Fruit fly (Drosophila melanogaster): ENCODE results near the gene CG9705.

The CG9705 gene

dm6 chr3L:16786728-16787127, 6.8 kb downstream of the CG9705 start, which contains the start of gene eIF3e (continued):
- TF ChIP-seq CG1024 (GFP tag; IDR thresholded peaks at IDR 0.05) (no peak), phol (tag; optimal IDR thresholded peaks at IDR 0.05) (peak; percentile 77), bcd (GFP tag; optimal IDR thresholded peaks at IDR 0.05) (no peak), Ptx1 (GFP tag; IDR thresholded peaks at IDR 0.05) (no peak), gro (GFP tag; optimal IDR thresholded peaks at IDR 0.05) (no peak), pnt (GFP tag; optimal IDR thresholded peaks at IDR 0.05) (no peak), onecut (GFP tag; IDR thresholded peaks at IDR 0.05) (no peak), chn (GFP tag; optimal IDR thresholded peaks at IDR 0.05) (no peak), NFAT (GFP tag; IDR thresholded peaks at IDR 0.05) (no peak), CG43689 (GFP tag; IDR thresholded peaks at IDR 0.05) (no peak), dpn (GFP tag; optimal IDR thresholded peaks at IDR 0.05) (no peak), HHEX (GFP tag; optimal IDR thresholded peaks at IDR 0.05) (no peak), slou (GFP tag; optimal IDR thresholded peaks at IDR 0.05) (no peak), CG2116 (GFP tag; optimal IDR thresholded peaks at IDR 0.05) (peak; percentile 22), CG6272 (GFP tag; IDR thresholded peaks at IDR 0.05) (no peak), CG1832 (GFP tag; optimal IDR thresholded peaks at IDR 0.05) (no peak), CG9932 (GFP tag; IDR thresholded peaks at IDR 0.05) (peak; percentile 37; the same call in 1 of the 2 replicates), vfl (GFP tag; optimal IDR thresholded peaks at IDR 0.05) (no peak), BtbVII (GFP tag; optimal IDR thresholded peaks at IDR 0.05) (no peak), sug (tag; optimal IDR thresholded peaks at IDR 0.05) (no peak), Scr (GFP tag; IDR thresholded peaks at IDR 0.05; ENCODE audit: partially characterized antibody) (peak; percentile 51), CG6689 (GFP tag; IDR thresholded peaks at IDR 0.05) (peak; percentile 23; the same call in 1 of the 2 replicates), caup (GFP tag; optimal IDR thresholded peaks at IDR 0.05; ENCODE audit: severe bottlenecking) (no peak), CG14710 (tag; optimal IDR thresholded peaks at IDR 0.05) (peak; percentile 40), Mrtf (GFP tag; IDR thresholded peaks at IDR 0.05) (no peak), kah (GFP tag; optimal IDR thresholded peaks at IDR 0.05) (no peak), CG7928 (GFP tag; optimal IDR thresholded peaks at IDR 0.05) (no peak), cg (GFP tag; optimal IDR thresholded peaks at IDR 0.05) (no peak), CG13296 (GFP tag; optimal IDR thresholded peaks at IDR 0.05) (no peak), Hsf (GFP tag; optimal IDR thresholded peaks at IDR 0.05) (no peak), kay (GFP tag; optimal IDR thresholded peaks at IDR 0.05) (no peak), Ravus (GFP tag; IDR thresholded peaks at IDR 0.05) (no peak), CG15479 (GFP tag; optimal IDR thresholded peaks at IDR 0.05) (no peak), CG15011 (GFP tag; optimal IDR thresholded peaks at IDR 0.05) (no peak), chif (GFP tag; optimal IDR thresholded peaks at IDR 0.05) (no peak), repo (GFP tag; optimal IDR thresholded peaks at IDR 0.05) (no peak), ERR (GFP tag; optimal IDR thresholded peaks at IDR 0.05) (no peak), fd102C (GFP tag; optimal IDR thresholded peaks at IDR 0.05) (no peak), jigr1 (GFP tag; IDR thresholded peaks at IDR 0.05) (no peak), gce (GFP tag; IDR thresholded peaks at IDR 0.05) (no peak), Antp (GFP tag; optimal IDR thresholded peaks at IDR 0.05) (no peak), CG8388 (GFP tag; optimal IDR thresholded peaks at IDR 0.05) (no peak), CG4617 (GFP tag; optimal IDR thresholded peaks at IDR 0.05; ENCODE audit: borderline replicate concordance) (peak; percentile 64), CG12155 (GFP tag; optimal IDR thresholded peaks at IDR 0.05) (no peak), mam (GFP tag; optimal IDR thresholded peaks at IDR 0.05) (no peak), psq (GFP tag; optimal IDR thresholded peaks at IDR 0.05) (no peak), pum (GFP tag; optimal IDR thresholded peaks at IDR 0.05) (no peak), PHDP (tag; optimal IDR thresholded peaks at IDR 0.05) (no peak), Ssrp (tag; optimal IDR thresholded peaks at IDR 0.05) (no peak), Nf-YB (GFP tag; optimal IDR thresholded peaks at IDR 0.05) (no peak), CG42726 (GFP tag; IDR thresholded peaks at IDR 0.05; ENCODE audit: partially characterized antibody) (0 out of 2 replicates have a peak, but pooled peaks have one; percentile 21), Med (GFP tag) (peak; percentile 52)

Data from whole organism, embryonic.